Fruit fly (Drosophila melanogaster) whole organism, embryonic: ENCODE results near the gene CG10512.

Source experiments
- Asciz ChIP-seq: fragments of 200-800 bp; sonication (Bioruptor generic); optimal IDR thresholded peaks from 2 replicates; lab custom pipeline; 2017; ENCODE audit warnings: missing biosample characterization, mild to moderate bottlenecking, missing genetic modification characterization, missing genetic modification reagents
- BtbVII ChIP-seq: fragments of 200-800 bp; sonication (Bioruptor generic); optimal IDR thresholded peaks from 3 replicates; lab custom pipeline; 2017; ENCODE audit warnings: missing biosample characterization, mild to moderate bottlenecking, missing genetic modification characterization
- CG10543 ChIP-seq: fragments of 200-800 bp; sonication (Bioruptor generic); optimal IDR thresholded peaks from 3 replicates; lab custom pipeline; 2017; ENCODE audit warnings: missing biosample characterization, mild to moderate bottlenecking, missing genetic modification characterization, moderate library complexity
- CG12391 ChIP-seq: fragments of 200-800 bp; sonication (Bioruptor generic); optimal IDR thresholded peaks from 3 replicates; lab custom pipeline; 2018; ENCODE audit warnings: missing biosample characterization, mild to moderate bottlenecking, missing genetic modification characterization, moderate library complexity
- CG12769 ChIP-seq: fragments of 200-800 bp; sonication (Bioruptor generic); optimal IDR thresholded peaks from 2 replicates; lab custom pipeline; 2019; ENCODE audit warnings: missing biosample characterization, mild to moderate bottlenecking, missing genetic modification characterization, moderate library complexity
- CG13424 ChIP-seq: fragments of 200-800 bp; sonication (Bioruptor generic); optimal IDR thresholded peaks from 2 replicates; lab custom pipeline; 2019; ENCODE audit warnings: missing biosample characterization, mild to moderate bottlenecking, missing genetic modification characterization, moderate library complexity
- CG14050 ChIP-seq: fragments of 200-800 bp; sonication (Bioruptor generic); IDR thresholded peaks from 3 replicates; pipeline ENCODE4 v1.3.6; 2022; ENCODE audit warnings: missing biosample characterization, missing genetic modification characterization
- CG14965 ChIP-seq: fragments of 200-800 bp; sonication (Bioruptor generic); optimal IDR thresholded peaks from 2 replicates; lab custom pipeline; 2016; ENCODE audit warnings: missing biosample characterization, missing genetic modification characterization, borderline replicate concordance
- CG15011 ChIP-seq: fragments of 200-800 bp; sonication (Bioruptor generic); optimal IDR thresholded peaks from 3 replicates; lab custom pipeline; 2018; ENCODE audit warnings: missing biosample characterization, mild to moderate bottlenecking, missing genetic modification characterization
- CG16779 ChIP-seq: fragments of 200-800 bp; sonication (Bioruptor generic); IDR thresholded peaks from 2 replicates; pipeline ENCODE4 v1.3.6; 2022; ENCODE audit warnings: missing biosample characterization, missing genetic modification characterization
- CG16815 ChIP-seq: fragments of 200-800 bp; sonication (Bioruptor generic); optimal IDR thresholded peaks from 3 replicates; lab custom pipeline; 2017; ENCODE audit warnings: missing biosample characterization, mild to moderate bottlenecking, missing genetic modification characterization
- CG2199 ChIP-seq: fragments of 200-800 bp; sonication (Bioruptor generic); IDR thresholded peaks from 3 replicates; pipeline ENCODE4 v1.3.6; 2022; ENCODE audit warnings: missing biosample characterization, missing genetic modification characterization
- CG2678 ChIP-seq: fragments of 200-800 bp; sonication (Bioruptor generic); optimal IDR thresholded peaks from 3 replicates; lab custom pipeline; 2019; ENCODE audit warnings: missing biosample characterization, mild to moderate bottlenecking, missing genetic modification characterization, moderate library complexity
- CG32532 ChIP-seq: fragments of 200-800 bp; sonication (Bioruptor generic); IDR thresholded peaks from 2 replicates; pipeline ENCODE4 v1.3.6; 2022; ENCODE audit warnings: missing biosample characterization, missing genetic modification characterization
- CG3407 ChIP-seq: fragments of 200-800 bp; sonication (Bioruptor generic); optimal IDR thresholded peaks from 2 replicates; lab custom pipeline; 2018; ENCODE audit warnings: missing biosample characterization, mild to moderate bottlenecking, missing genetic modification characterization
- CG34376 ChIP-seq: fragments of 200-800 bp; sonication (Bioruptor generic); optimal IDR thresholded peaks from 2 replicates; lab custom pipeline; 2018; ENCODE audit warnings: missing biosample characterization, mild to moderate bottlenecking, missing genetic modification characterization
- CG4328 ChIP-seq: fragments of 200-800 bp; sonication (Bioruptor generic); optimal IDR thresholded peaks from 3 replicates; lab custom pipeline; 2017; ENCODE audit warnings: missing biosample characterization, missing genetic modification reagents, missing genetic modification characterization
- CG6689 ChIP-seq: fragments of 200-800 bp; sonication (Bioruptor generic); IDR thresholded peaks from 2 replicates; pipeline ENCODE4 v1.3.6; 2022; ENCODE audit warnings: missing biosample characterization, missing genetic modification characterization
- CG7372 ChIP-seq: fragments of 200-800 bp; sonication (Bioruptor generic); IDR thresholded peaks from 2 replicates; pipeline ENCODE4 v1.3.6; 2022; ENCODE audit warnings: missing biosample characterization, missing genetic modification characterization
- CG8290 ChIP-seq, 3 experiments: fragments of 200-800 bp; sonication (Bioruptor generic); optimal IDR thresholded peaks; 2 replicates each; lab custom pipeline; 2016 to 2019; ENCODE audit warnings: missing biosample characterization in 3 of 3, missing genetic modification characterization in 3 of 3, mild to moderate bottlenecking in 2 of 3, moderate library complexity in 1 of 3
- Dad ChIP-seq: fragments of 200-800 bp; sonication (Bioruptor generic); optimal IDR thresholded peaks from 3 replicates; lab custom pipeline; 2016; ENCODE audit warnings: missing biosample characterization, missing genetic modification characterization
- Dref ChIP-seq: fragments of 200-800 bp; sonication (Bioruptor generic); IDR thresholded peaks from 2 replicates; pipeline ENCODE4 v1.3.6; 2022; ENCODE audit warnings: missing biosample characterization, missing genetic modification characterization
- GATAe ChIP-seq: fragments of 200-800 bp; sonication (Bioruptor generic); conservative IDR thresholded peaks from 2 replicates; pipeline ENCODE4 v1.3.6; 2022; ENCODE audit warnings: missing biosample characterization, missing genetic modification characterization
- H2.0 ChIP-seq: fragments of 200-800 bp; sonication (Bioruptor generic); IDR thresholded peaks from 2 replicates; pipeline ENCODE4 v1.3.6; 2022; ENCODE audit warnings: missing biosample characterization, missing genetic modification characterization
- HLHmδ ChIP-seq: fragments of 200-800 bp; sonication (Bioruptor generic); optimal IDR thresholded peaks from 2 replicates; lab custom pipeline; 2018; ENCODE audit warnings: missing biosample characterization, mild to moderate bottlenecking, missing genetic modification characterization, moderate library complexity
- Hand ChIP-seq: fragments of 200-800 bp; sonication (Bioruptor generic); optimal IDR thresholded peaks from 2 replicates; lab custom pipeline; 2017; ENCODE audit warnings: mild to moderate bottlenecking, missing biosample characterization, missing genetic modification reagents, missing genetic modification characterization
- HmgD ChIP-seq: fragments of 200-800 bp; sonication (Bioruptor generic); optimal IDR thresholded peaks from 3 replicates; lab custom pipeline; 2016; ENCODE audit warnings: missing biosample characterization, missing genetic modification characterization
- Hsf ChIP-seq: fragments of 200-800 bp; sonication (Bioruptor generic); optimal IDR thresholded peaks from 3 replicates; lab custom pipeline; 2016; ENCODE audit warnings: missing biosample characterization, missing genetic modification characterization
- PHDP ChIP-seq: fragments of 200-800 bp; sonication (Bioruptor generic); optimal IDR thresholded peaks from 3 replicates; lab custom pipeline; 2018; ENCODE audit warnings: missing biosample characterization, mild to moderate bottlenecking, missing genetic modification characterization, moderate library complexity
- Ravus ChIP-seq: fragments of 200-800 bp; sonication (Bioruptor generic); IDR thresholded peaks from 2 replicates; pipeline ENCODE4 v1.3.6; 2022; ENCODE audit warnings: missing biosample characterization, missing genetic modification characterization
- Ssrp ChIP-seq: fragments of 200-800 bp; sonication (Bioruptor generic); optimal IDR thresholded peaks from 2 replicates; lab custom pipeline; 2018; ENCODE audit warnings: missing biosample characterization, mild to moderate bottlenecking, missing genetic modification characterization, moderate library complexity
- chm ChIP-seq: fragments of 200-800 bp; sonication (Bioruptor generic); IDR thresholded peaks from 2 replicates; pipeline ENCODE4 v1.3.6; 2022; ENCODE audit warnings: missing biosample characterization, missing genetic modification characterization
- dm ChIP-seq: fragments of 200-800 bp; sonication (Bioruptor generic); optimal IDR thresholded peaks from 3 replicates; lab custom pipeline; 2016; ENCODE audit warnings: missing biosample characterization, missing genetic modification characterization
- emc ChIP-seq: fragments of 200-800 bp; sonication (Bioruptor generic); optimal IDR thresholded peaks from 2 replicates; lab custom pipeline; 2016; ENCODE audit warnings: missing biosample characterization, missing genetic modification characterization
- gce ChIP-seq: fragments of 200-800 bp; sonication (Bioruptor generic); IDR thresholded peaks from 3 replicates; pipeline ENCODE4 v1.3.6; 2022; ENCODE audit warnings: missing biosample characterization, missing genetic modification characterization
- gcm2 ChIP-seq: fragments of 200-800 bp; sonication (Bioruptor generic); optimal IDR thresholded peaks from 2 replicates; lab custom pipeline; 2016; ENCODE audit warnings: missing biosample characterization, missing genetic modification characterization
- gem ChIP-seq: fragments of 200-800 bp; sonication (Bioruptor generic); optimal IDR thresholded peaks from 2 replicates; lab custom pipeline; 2019; ENCODE audit warnings: missing biosample characterization, mild to moderate bottlenecking, missing genetic modification characterization, moderate library complexity
- h ChIP-seq: fragments of >200 bp; optimal IDR thresholded peaks from 2 replicates; lab custom pipeline; 2017
- pb ChIP-seq: fragments of 200-800 bp; sonication (Bioruptor generic); optimal IDR thresholded peaks from 3 replicates; lab custom pipeline; 2016; ENCODE audit warnings: missing biosample characterization, missing genetic modification characterization
- rib ChIP-seq: fragments of 200-800 bp; sonication (Bioruptor generic); IDR thresholded peaks from 2 replicates; pipeline ENCODE4 v1.3.6; 2022; ENCODE audit warnings: missing biosample characterization, missing genetic modification characterization
- run ChIP-seq: fragments of 200-800 bp; sonication (Bioruptor generic); optimal IDR thresholded peaks from 3 replicates; lab custom pipeline; 2018; ENCODE audit warnings: missing biosample characterization, mild to moderate bottlenecking, missing genetic modification characterization
- scrt ChIP-seq: fragments of 200-800 bp; sonication (Bioruptor generic); optimal IDR thresholded peaks from 2 replicates; lab custom pipeline; 2018; ENCODE audit warnings: missing biosample characterization, mild to moderate bottlenecking, missing genetic modification characterization, moderate library complexity
- slou ChIP-seq: fragments of 200-800 bp; sonication (Bioruptor generic); optimal IDR thresholded peaks from 3 replicates; lab custom pipeline; 2016; ENCODE audit warnings: missing biosample characterization, missing genetic modification characterization
- sr ChIP-seq: fragments of 200-800 bp; sonication (Bioruptor generic); IDR thresholded peaks from 3 replicates; pipeline ENCODE4 v1.3.6; 2022; ENCODE audit warnings: missing biosample characterization, missing genetic modification characterization
- sug ChIP-seq: fragments of 200-800 bp; optimal IDR thresholded peaks from 2 replicates; lab custom pipeline; 2019; ENCODE audit warnings: missing biosample characterization, mild to moderate bottlenecking, missing genetic modification characterization, moderate library complexity
- trem ChIP-seq: fragments of 200-800 bp; optimal IDR thresholded peaks from 3 replicates; lab custom pipeline; 2019; ENCODE audit warnings: missing biosample characterization, mild to moderate bottlenecking, missing genetic modification characterization, moderate library complexity
- vvl ChIP-seq: fragments of 200-800 bp; sonication (Bioruptor generic); IDR thresholded peaks from 2 replicates; pipeline ENCODE4 v1.3.6; 2022; ENCODE audit warnings: missing biosample characterization, missing genetic modification characterization
- zfh2 ChIP-seq: fragments of 200-800 bp; sonication (Bioruptor generic); optimal IDR thresholded peaks from 2 replicates; lab custom pipeline; 2016; ENCODE audit warnings: missing biosample characterization, missing genetic modification characterization

Gene CG10512

dm6 chr3L:21204581-21205495 lies 2.1 kb downstream of the CG10512 start (continued):
- TF ChIP-seq CG13424 (tag; lab: Kevin White, UChicago) = peak; percentile 1
- no peak for TF ChIP-seq run
- TF ChIP-seq slou (GFP tag; lab: Kevin White, UChicago) = no peak
- TF ChIP-seq CG7372 = no peak
- no peak for TF ChIP-seq Ravus
- no peak for TF ChIP-seq CG8290 (GFP tag; optimal IDR thresholded peaks at IDR 0.05; lab: Kevin White, UChicago)
- TF ChIP-seq CG8290 (tag; optimal IDR thresholded peaks at IDR 0.05; lab: Kevin White, UChicago) = peak in 1 of 2 experiments; percentile 33
- TF ChIP-seq CG2678 (tag; lab: Kevin White, UChicago) = peak; percentile 52
- peak; percentile 26 for TF ChIP-seq CG4328 (GFP tag; lab: Kevin White, UChicago)
- peak; percentile 78; the same call in 1 of the 2 replicates for TF ChIP-seq rib (GFP tag; lab: Robert Waterston, UW)
- TF ChIP-seq CG6689 (GFP tag; lab: Robert Waterston, UW) = no peak
- peak; percentile 26 for TF ChIP-seq Dad (GFP tag; lab: Kevin White, UChicago)
- TF ChIP-seq CG12769 (tag; lab: Kevin White, UChicago) = peak; percentile 13
- no peak for TF ChIP-seq h
- TF ChIP-seq sug (tag; lab: Kevin White, UChicago) = peak; percentile 94
- TF ChIP-seq CG16815 (GFP tag; lab: Kevin White, UChicago) = no peak
- TF ChIP-seq scrt (GFP tag; lab: Kevin White, UChicago) = peak; percentile 42
- TF ChIP-seq zfh2 (GFP tag; lab: Kevin White, UChicago) = no peak
- peak; percentile 84 for TF ChIP-seq CG10543
- no peak for TF ChIP-seq HmgD (GFP tag; lab: Kevin White, UChicago)
- peak; percentile 60 for TF ChIP-seq GATAe (GFP tag; lab: Robert Waterston, UW)
- no peak for TF ChIP-seq vvl (GFP tag; lab: Robert Waterston, UW)
- peak; percentile 27; the same call in 1 of the 3 replicates for TF ChIP-seq sr
- TF ChIP-seq Ssrp (tag; lab: Kevin White, UChicago) = no peak
- TF ChIP-seq CG12391 (tag; lab: Kevin White, UChicago) = peak; percentile 11
- peak; percentile 35; the same call in 1 of the 2 replicates for TF ChIP-seq CG32532
- no peak for TF ChIP-seq trem (tag; lab: Kevin White, UChicago)
- TF ChIP-seq CG16779 (GFP tag; lab: Robert Waterston, UW) = no peak
- TF ChIP-seq Hand (GFP tag; lab: Kevin White, UChicago) = no peak
- no peak for TF ChIP-seq CG14965 (GFP tag; lab: Kevin White, UChicago)
- TF ChIP-seq Dref (GFP tag; lab: Robert Waterston, UW) = no peak
- peak; percentile 44 for TF ChIP-seq BtbVII (GFP tag; lab: Kevin White, UChicago)
- TF ChIP-seq HLHmδ (GFP tag; lab: Kevin White, UChicago) = no peak
- TF ChIP-seq CG14050 (GFP tag; lab: Robert Waterston, UW) = no peak
- no peak for TF ChIP-seq CG2199 (GFP tag; lab: Robert Waterston, UW)
- peak; percentile 0 for TF ChIP-seq PHDP (tag; lab: Kevin White, UChicago)
- peak; percentile 77 for TF ChIP-seq CG34376
- TF ChIP-seq Hsf (GFP tag; lab: Kevin White, UChicago) = no peak
- TF ChIP-seq CG3407 (GFP tag; lab: Kevin White, UChicago) = peak; percentile 2
- TF ChIP-seq pb (GFP tag; lab: Kevin White, UChicago) = no peak
- peak; percentile 9; the same call in 1 of the 3 replicates for TF ChIP-seq gce (GFP tag; lab: Robert Waterston, UW)
- peak; percentile 23 for TF ChIP-seq dm (GFP tag; lab: Kevin White, UChicago)
- TF ChIP-seq H2.0 = no peak
- peak; percentile 32 for TF ChIP-seq gem (tag; lab: Kevin White, UChicago)
- TF ChIP-seq gcm2 (GFP tag; lab: Kevin White, UChicago) = no peak
- no peak for TF ChIP-seq emc
- no peak for TF ChIP-seq chm (GFP tag; lab: Robert Waterston, UW)
- TF ChIP-seq Asciz (GFP tag; lab: Kevin White, UChicago) = peak; percentile 34
- TF ChIP-seq CG15011 (GFP tag; lab: Kevin White, UChicago) = peak; percentile 29
